Worm (Caenorhabditis elegans): ENCODE data around the gene ZK84.2.
"Not testable (repeated sequence)": the region's sequence is repeated elsewhere in the genome, so short reads cannot be mapped to it uniquely, and the experiment has no call there.

Gene ZK84.2

DNA sequence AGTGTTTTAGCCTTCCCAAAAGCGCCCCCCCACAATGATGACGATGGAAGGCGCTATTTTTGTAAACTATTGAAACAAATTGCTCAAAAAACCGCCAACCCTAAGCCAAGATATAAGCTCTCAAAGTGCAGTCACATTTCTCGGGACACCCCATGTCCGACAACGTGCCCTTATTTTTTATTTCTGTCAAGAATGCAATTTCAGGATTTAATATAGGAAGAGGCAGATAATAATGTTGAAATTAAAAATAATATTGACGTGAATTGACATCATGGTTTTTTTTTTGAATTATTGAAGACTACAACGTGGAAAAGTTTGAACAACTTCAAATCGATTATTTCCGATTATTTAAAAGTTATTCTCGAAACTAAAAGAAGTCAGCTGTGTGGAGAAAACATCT is at the start of gene ZK84.2:
Gene ZK84.2, plus strand, starts transcription at position 301 of the 400 bp plus-strand sequence.
- not testable (repeated sequence) for TF ChIP-seq unc-62 (GFP tag; optimal IDR thresholded peaks at IDR 0.05)

DNA sequence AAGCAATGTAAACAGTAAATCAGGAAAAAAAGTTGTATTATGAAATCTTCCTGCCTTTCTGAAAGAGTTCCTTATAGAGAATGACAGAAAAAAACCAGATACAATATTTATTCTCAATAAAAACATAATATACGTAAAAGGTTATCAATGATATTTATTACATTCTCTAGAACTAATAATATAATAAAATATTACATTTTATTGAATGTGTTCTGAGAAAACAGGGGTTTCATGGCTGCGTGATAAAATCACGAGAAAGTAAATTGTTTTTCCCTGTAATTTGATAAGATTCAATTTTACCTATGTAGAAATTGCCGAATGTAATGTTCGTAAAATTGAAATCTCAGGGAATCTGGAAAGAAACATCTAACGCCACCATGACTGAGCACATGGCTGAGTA is 49.2 kb upstream of the ZK84.2 start:
- no peak for TF ChIP-seq unc-62 (GFP tag; optimal IDR thresholded peaks at IDR 0.05)

DNA sequence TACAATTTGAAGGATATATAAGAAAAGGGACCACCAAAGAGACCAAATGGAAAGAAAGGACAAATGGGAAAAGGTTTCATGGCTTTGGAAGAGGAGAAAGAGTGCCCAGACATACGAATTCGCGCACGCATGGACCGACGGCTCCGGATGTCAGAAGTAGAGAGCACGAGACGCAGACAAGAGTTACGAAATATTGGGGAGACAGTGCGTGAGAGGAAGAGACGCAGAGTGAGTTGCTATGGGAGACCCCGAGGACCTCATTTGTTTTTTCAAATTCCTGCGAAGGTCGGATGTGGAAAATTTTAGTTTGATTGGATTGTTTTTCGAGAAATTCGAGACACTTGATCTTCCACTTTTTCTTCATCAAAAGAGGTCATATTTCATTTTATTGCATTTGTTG is 47.5 kb upstream of the ZK84.2 start:
- TF ChIP-seq unc-62 (GFP tag; optimal IDR thresholded peaks at IDR 0.05): no peak

DNA sequence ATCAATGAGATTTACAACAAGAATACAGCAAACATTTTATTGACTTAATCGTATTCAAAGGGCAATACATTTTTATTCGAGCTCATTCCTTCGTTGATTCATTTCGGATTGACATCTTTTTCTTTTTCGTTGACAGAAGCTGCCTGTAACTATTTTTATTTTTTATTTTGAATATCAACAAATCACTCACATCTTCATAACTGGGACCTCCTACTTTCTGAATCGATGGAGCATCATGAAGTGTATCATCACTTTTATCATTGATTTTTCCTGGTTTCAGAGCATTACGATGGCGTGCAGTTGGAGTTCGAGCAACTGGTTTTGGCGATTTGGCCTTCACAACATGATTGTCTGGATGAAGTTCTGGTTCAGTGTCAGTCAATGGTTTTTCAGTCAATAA is 46.1 kb upstream of the ZK84.2 start, which contains the start of gene B0034.1:
Gene B0034.1, plus strand, starts transcription at position 301 of the 400 bp plus-strand sequence.
- no peak for TF ChIP-seq unc-62 (GFP tag; optimal IDR thresholded peaks at IDR 0.05)

DNA sequence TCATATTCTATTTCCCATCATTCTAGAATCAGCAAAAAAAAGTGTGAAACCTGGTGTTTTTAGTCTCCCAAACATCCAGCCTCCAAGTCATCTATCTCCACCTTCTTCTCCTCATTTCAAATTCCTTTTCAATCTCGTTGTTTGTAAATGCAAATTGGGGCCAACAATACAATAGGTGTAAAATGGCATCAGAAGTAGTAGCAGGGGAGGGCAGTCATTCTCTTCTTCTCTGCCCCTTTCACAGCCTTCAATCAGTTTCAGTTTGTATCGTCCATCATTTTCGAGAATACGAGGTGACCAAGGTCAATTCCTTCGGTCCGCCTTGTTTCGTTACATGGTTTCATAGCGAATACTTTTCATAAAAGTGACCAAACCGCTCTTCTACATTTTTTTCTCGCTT is 44.9 kb upstream of the ZK84.2 start, which contains the start of gene B0034.4:
Gene B0034.4, minus strand, starts transcription at position 229 of the 400 bp plus-strand sequence.
- TF ChIP-seq unc-62 (GFP tag; optimal IDR thresholded peaks at IDR 0.05): no peak

ce11 chrII:5974878-5975277 is 39.3 kb upstream of the ZK84.2 start, which contains the start of gene B0034.5:
B0034.5 (minus strand) TSS chrII:5974978.
- TF ChIP-seq unc-62 (GFP tag; optimal IDR thresholded peaks at IDR 0.05): no peak

DNA sequence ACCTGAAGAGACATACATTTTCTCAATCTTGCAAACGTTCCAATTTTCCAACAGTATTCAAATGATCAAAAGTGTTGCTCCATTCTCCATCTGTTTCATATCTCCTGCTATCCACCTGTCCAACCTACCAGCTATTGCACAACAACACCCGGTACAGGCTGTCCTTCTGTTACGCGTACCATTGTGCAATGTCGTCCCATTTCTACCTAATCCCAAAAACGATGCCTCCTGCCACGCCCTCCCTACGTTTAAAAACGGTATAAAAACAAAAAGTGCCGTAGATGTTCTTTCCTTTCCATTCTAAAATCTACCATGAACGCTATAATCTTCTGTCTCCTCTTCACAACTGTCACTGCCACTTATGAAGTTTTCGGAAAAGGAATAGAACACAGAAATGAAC is 25.9 kb upstream of the ZK84.2 start, which contains the start of gene ins-2:
Gene ins-2, plus strand, starts transcription at position 301 of the 400 bp plus-strand sequence.
- no peak for TF ChIP-seq unc-62 (GFP tag; optimal IDR thresholded peaks at IDR 0.05)

DNA sequence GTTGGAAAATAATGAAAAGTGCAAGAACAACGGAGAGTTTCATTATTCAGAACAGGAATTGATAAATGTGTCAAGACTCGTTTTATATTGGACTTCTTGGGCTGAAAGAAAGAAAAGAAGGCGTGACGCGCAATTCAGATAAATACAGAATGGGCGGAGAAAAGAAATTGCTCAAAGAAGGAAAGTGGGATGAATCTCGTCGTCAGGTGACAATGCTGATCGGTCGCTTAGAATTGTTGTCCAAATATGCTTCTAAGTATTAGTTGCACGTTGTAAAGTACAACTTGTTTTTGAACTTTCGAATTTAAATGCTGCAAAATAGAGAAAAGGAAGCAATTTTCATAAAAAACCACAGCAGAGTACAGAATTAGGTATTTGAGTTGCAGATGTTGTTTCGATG is 23.5 kb upstream of the ZK84.2 start, which contains the start of gene ins-3:
Gene ins-3, minus strand, starts transcription at position 101 of the 400 bp plus-strand sequence.
- TF ChIP-seq unc-62 (GFP tag; optimal IDR thresholded peaks at IDR 0.05): no peak

ce11 chrII:5996066-5996465 is 18.1 kb upstream of the ZK84.2 start, which contains the start of gene ins-4:
ins-4 (plus strand) TSS chrII:5996366.
- TF ChIP-seq unc-62 (GFP tag; optimal IDR thresholded peaks at IDR 0.05): no peak

DNA sequence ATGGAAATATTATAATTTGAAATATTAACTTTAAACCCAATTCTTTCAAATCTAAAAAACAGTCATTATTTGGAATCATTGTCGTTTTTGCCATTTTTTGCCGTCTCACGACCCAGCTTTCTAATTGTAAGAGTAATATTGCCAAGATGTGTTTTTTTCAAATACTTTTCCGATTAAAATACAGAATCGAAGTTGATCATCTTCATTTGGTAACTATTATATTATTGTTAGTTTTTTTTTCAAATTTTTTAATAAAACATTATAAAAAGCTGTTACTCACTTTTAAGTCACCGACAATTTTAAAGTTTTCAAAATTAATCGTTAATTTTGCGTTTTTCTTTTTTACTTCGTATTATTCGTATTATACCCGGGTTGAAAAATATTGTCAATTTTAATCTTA is 16.9 kb upstream of the ZK84.2 start, which contains the start of gene ins-5:
Gene ins-5, plus strand, starts transcription at position 301 of the 400 bp plus-strand sequence.
- TF ChIP-seq unc-62 (GFP tag; optimal IDR thresholded peaks at IDR 0.05): no peak

DNA sequence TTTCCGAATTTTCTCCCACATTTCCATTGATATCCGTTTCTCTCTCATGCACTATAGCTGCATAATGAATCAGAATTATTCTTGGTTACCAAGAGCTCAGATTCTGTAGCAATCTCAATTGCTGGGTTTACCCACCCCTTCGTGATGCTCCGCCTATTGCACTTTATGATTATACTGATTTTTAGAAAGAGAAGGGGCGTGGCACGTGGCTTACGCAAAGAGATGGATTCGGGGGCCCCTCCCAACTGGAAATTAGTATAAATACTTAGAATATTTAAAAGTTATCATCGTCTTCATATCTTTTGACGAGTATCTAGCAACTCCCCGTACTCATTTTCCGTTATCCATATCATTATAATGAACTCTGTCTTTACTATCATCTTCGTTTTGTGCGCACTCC is 14.0 kb upstream of the ZK84.2 start, which contains the start of gene ins-6:
Gene ins-6, plus strand, starts transcription at position 301 of the 400 bp plus-strand sequence.
- TF ChIP-seq unc-62 (GFP tag; optimal IDR thresholded peaks at IDR 0.05): no peak

DNA sequence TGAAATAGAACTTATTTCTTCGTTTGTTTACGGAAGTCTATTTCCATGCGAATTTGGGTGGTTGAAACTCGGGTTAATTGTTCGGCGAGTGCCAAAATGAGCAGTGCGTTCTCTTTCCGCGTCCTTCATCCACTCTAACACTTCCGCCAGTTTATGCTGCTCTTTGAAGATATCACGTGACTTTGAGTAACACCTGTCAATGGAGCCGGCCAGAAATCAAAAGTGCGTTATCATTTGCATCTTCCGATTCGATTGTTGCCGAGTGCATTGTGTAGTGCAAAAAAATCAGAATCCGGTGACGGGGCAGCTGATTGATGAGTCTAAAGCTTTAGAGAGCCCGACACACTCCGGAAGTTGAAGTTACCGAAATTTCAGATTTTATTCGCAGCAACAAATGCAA is 13.2 kb upstream of the ZK84.2 start:
- no peak for TF ChIP-seq unc-62 (GFP tag; optimal IDR thresholded peaks at IDR 0.05)

DNA sequence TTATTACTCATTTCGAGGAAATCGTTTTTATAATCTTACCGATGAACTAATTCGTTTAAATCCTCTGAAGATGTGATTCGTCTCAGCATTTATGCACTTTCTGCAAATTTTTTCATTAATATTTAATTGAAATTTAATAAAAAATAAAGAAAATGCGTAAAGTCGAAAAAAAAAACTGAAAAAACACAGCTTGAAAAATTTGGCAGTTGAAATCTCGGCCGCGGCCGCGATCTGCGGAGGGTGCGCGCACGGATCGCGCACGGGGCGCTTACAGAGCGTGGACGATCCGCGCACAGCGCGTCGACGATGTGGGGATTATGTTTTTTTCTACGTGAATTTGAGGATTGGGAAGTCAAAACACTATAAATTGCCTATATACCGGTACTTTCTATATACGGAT is 5.3 kb upstream of the ZK84.2 start, which contains the start of gene ZK84.4:
Gene ZK84.4, minus strand, starts transcription at position 101 of the 400 bp plus-strand sequence.
- TF ChIP-seq unc-62 (GFP tag; optimal IDR thresholded peaks at IDR 0.05): not testable (repeated sequence)

ce11 chrII:6010544-6010943 is 3.6 kb upstream of the ZK84.2 start, which contains the start of gene ins-20:
ins-20 (plus strand) TSS chrII:6010844.
- TF ChIP-seq unc-62 (GFP tag; optimal IDR thresholded peaks at IDR 0.05): no peak

DNA sequence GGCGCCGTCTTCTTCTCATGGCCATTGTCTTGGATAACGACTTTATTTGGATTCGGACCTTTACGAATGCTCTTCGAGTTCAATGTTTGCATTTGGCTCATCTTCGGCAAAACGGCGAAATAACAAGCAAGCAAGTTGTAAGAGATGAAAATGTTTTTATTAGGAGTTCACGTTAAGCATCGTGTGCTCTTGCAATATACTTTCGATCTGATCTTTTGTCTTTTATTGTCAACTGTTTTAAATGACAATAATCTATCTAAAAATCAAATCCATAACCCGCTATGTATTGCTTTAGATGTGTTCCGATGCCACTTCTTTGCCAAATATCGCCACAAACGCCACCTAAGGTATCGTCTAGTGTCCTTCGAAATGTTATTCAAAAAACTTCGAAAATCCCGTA is 2.3 kb downstream of the ZK84.2 start, which contains the start of gene ZK84.5:
Gene ZK84.5, minus strand, starts transcription at position 101 of the 400 bp plus-strand sequence.
- no peak for TF ChIP-seq unc-62 (GFP tag; optimal IDR thresholded peaks at IDR 0.05)

DNA sequence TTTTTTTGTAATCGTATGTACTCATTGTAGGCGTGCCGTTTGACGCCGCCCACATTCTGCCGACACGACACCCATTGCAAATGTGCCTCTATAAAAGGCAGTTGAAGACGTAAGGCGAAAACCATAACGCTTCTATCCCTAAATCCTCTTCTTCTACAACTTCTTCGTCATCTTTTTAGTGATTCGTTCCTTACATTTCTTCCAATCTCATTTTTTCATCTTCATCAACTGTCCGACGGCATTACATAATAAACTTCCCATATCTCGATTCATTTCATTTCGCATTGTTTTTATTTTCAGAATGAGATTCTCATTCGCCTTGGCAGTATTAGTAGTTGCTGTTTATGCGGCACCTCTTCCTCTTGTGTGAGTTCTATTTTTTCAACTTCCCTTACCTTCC is 6.2 kb downstream of the ZK84.2 start, which contains the start of gene ZK84.1:
Gene ZK84.1, plus strand, starts transcription at position 301 of the 400 bp plus-strand sequence.
- TF ChIP-seq unc-62 (GFP tag; optimal IDR thresholded peaks at IDR 0.05): no peak

DNA sequence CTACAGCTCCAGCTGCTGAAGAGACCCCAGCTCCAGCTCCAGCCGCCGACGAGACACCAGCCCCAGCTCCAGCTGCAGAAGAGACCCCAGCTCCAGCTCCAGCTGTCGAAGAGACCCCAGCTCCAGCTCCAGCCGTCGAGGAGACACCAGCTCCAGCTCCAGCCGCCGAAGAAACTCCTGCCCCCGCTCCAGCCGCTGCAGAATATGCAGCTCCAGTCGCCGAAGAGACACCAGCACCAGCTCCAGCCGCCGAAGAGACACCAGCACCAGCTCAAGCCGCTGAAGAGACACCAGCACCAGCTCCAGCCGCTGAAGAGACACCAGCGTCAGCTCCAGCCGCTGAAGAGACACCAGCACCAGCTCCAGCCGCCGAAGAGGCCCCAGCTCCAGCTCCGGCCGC is 8.4 kb downstream of the ZK84.2 start:
- TF ChIP-seq unc-62 (GFP tag; optimal IDR thresholded peaks at IDR 0.05): no peak

Data from whole organism, dauer.